Fruit fly (Drosophila melanogaster) whole organism, embryonic: Measurements from ENCODE around the gene BtbVII.

ENCODE experiments used
- Blimp-1 ChIP-seq: fragments of 200-800 bp; sonication (Bioruptor generic); optimal IDR thresholded peaks from 3 replicates; lab custom pipeline; 2018; ENCODE audit warnings: missing biosample characterization, missing genetic modification characterization, mild to moderate bottlenecking, moderate library complexity, missing genetic modification reagents
- CG10565 ChIP-seq: fragments of 200-800 bp; sonication (Bioruptor generic); optimal IDR thresholded peaks from 3 replicates; lab custom pipeline; 2016; ENCODE audit warnings: missing biosample characterization, mild to moderate bottlenecking, missing genetic modification characterization
- CG11093 ChIP-seq: fragments of 200-800 bp; sonication (Bioruptor generic); IDR thresholded peaks from 3 replicates; pipeline ENCODE4 v1.3.6; 2022; ENCODE audit warnings: missing biosample characterization, missing genetic modification characterization
- CG11723 ChIP-seq: fragments of 200-800 bp; sonication (Bioruptor generic); optimal IDR thresholded peaks from 2 replicates; lab custom pipeline; 2017; ENCODE audit warnings: missing biosample characterization, mild to moderate bottlenecking, missing genetic modification characterization
- CG1233 ChIP-seq: fragments of 200-800 bp; sonication (Bioruptor generic); optimal IDR thresholded peaks from 4 replicates; lab custom pipeline; 2018; ENCODE audit warnings: missing biosample characterization, mild to moderate bottlenecking, missing genetic modification characterization
- CG14667 ChIP-seq: fragments of 200-800 bp; sonication (Bioruptor generic); IDR thresholded peaks from 2 replicates; pipeline ENCODE4 v1.3.6; 2022; ENCODE audit warnings: missing biosample characterization, missing genetic modification characterization
- CG16813 ChIP-seq: fragments of 200-800 bp; sonication (Bioruptor generic); IDR thresholded peaks from 3 replicates; pipeline ENCODE4 v1.3.6; 2022; ENCODE audit warnings: missing biosample characterization, missing genetic modification characterization; ENCODE audit not compliant: partially characterized antibody
- CG17361 ChIP-seq: fragments of 200-800 bp; sonication (Bioruptor generic); IDR thresholded peaks from 3 replicates; pipeline ENCODE4 v1.3.6; 2022; ENCODE audit warnings: missing biosample characterization, missing genetic modification characterization
- CG2120 ChIP-seq: fragments of 200-800 bp; sonication (Bioruptor generic); optimal IDR thresholded peaks from 3 replicates; lab custom pipeline; 2016; ENCODE audit warnings: missing biosample characterization, missing genetic modification characterization
- CG2678 ChIP-seq: fragments of 200-800 bp; sonication (Bioruptor generic); optimal IDR thresholded peaks from 3 replicates; lab custom pipeline; 2019; ENCODE audit warnings: missing biosample characterization, mild to moderate bottlenecking, missing genetic modification characterization, moderate library complexity
- CG2712 ChIP-seq: fragments of 200-800 bp; optimal IDR thresholded peaks from 3 replicates; lab custom pipeline; 2019; ENCODE audit warnings: missing biosample characterization, mild to moderate bottlenecking, missing genetic modification characterization, moderate library complexity
- CG32532 ChIP-seq: fragments of 200-800 bp; sonication (Bioruptor generic); IDR thresholded peaks from 2 replicates; pipeline ENCODE4 v1.3.6; 2022; ENCODE audit warnings: missing biosample characterization, missing genetic modification characterization
- CG33213 ChIP-seq: fragments of 200-800 bp; sonication (Bioruptor generic); optimal IDR thresholded peaks from 3 replicates; lab custom pipeline; 2016; ENCODE audit warnings: missing biosample characterization, missing genetic modification characterization
- CG9215 ChIP-seq: fragments of 200-800 bp; sonication (Bioruptor generic); IDR thresholded peaks from 2 replicates; pipeline ENCODE4 v1.3.6; 2022; ENCODE audit warnings: missing biosample characterization, missing genetic modification characterization
- Dip3 ChIP-seq: fragments of 200-800 bp; sonication (Bioruptor generic); optimal IDR thresholded peaks from 3 replicates; lab custom pipeline; 2016; ENCODE audit warnings: missing biosample characterization, missing genetic modification characterization
- Drgx ChIP-seq: fragments of 200-800 bp; sonication (Bioruptor generic); IDR thresholded peaks from 2 replicates; pipeline ENCODE4 v1.3.6; 2022; ENCODE audit warnings: missing biosample characterization, missing genetic modification characterization
- Ets65A ChIP-seq: fragments of 200-800 bp; sonication (Bioruptor generic); peaks from one replicate; lab custom pipeline; 2016; ENCODE audit warnings: missing biosample characterization, missing genetic modification characterization
- Rfx ChIP-seq: fragments of 200-800 bp; sonication (Bioruptor generic); IDR thresholded peaks from 2 replicates; pipeline ENCODE4 v1.3.6; 2022; ENCODE audit warnings: missing biosample characterization, missing genetic modification characterization
- Scr ChIP-seq: fragments of 200-800 bp; sonication (Bioruptor generic); IDR thresholded peaks from 2 replicates; pipeline ENCODE4 v1.3.6; 2022; ENCODE audit warnings: missing biosample characterization, missing genetic modification characterization; ENCODE audit not compliant: partially characterized antibody
- Sox100B ChIP-seq: fragments of 200-800 bp; sonication (Bioruptor generic); optimal IDR thresholded peaks from 3 replicates; lab custom pipeline; 2018; ENCODE audit warnings: missing biosample characterization, mild to moderate bottlenecking, missing genetic modification characterization
- ab ChIP-seq: fragments of 200-800 bp; sonication (Bioruptor generic); optimal IDR thresholded peaks from 2 replicates; lab custom pipeline; 2016; ENCODE audit warnings: missing biosample characterization, missing genetic modification characterization
- bsh ChIP-seq, 2 experiments: fragments of 200-800 bp; sonication (Bioruptor generic); optimal IDR thresholded peaks; 2 replicates each; lab custom pipeline; 2017 to 2018; ENCODE audit warnings: mild to moderate bottlenecking in 2 of 2, missing biosample characterization in 2 of 2, missing genetic modification characterization in 2 of 2, moderate library complexity in 1 of 2
- crc ChIP-seq: fragments of 200-800 bp; sonication (Bioruptor generic); optimal IDR thresholded peaks from 2 replicates; lab custom pipeline; 2016; ENCODE audit warnings: missing biosample characterization, missing genetic modification characterization
- dmrt99B ChIP-seq: fragments of 200-800 bp; sonication (Bioruptor generic); optimal IDR thresholded peaks from 2 replicates; lab custom pipeline; 2018; ENCODE audit warnings: missing biosample characterization, mild to moderate bottlenecking, missing genetic modification characterization, moderate library complexity
- ems ChIP-seq: fragments of 200-800 bp; sonication (Bioruptor generic); optimal IDR thresholded peaks from 3 replicates; lab custom pipeline; 2016; ENCODE audit warnings: missing biosample characterization, missing genetic modification characterization
- eyg ChIP-seq: fragments of 200-800 bp; sonication (Bioruptor generic); optimal IDR thresholded peaks from 3 replicates; lab custom pipeline; 2016; ENCODE audit warnings: missing biosample characterization, missing genetic modification characterization
- gem ChIP-seq: fragments of 200-800 bp; sonication (Bioruptor generic); optimal IDR thresholded peaks from 2 replicates; lab custom pipeline; 2019; ENCODE audit warnings: missing biosample characterization, mild to moderate bottlenecking, missing genetic modification characterization, moderate library complexity
- grau ChIP-seq: fragments of 200-800 bp; optimal IDR thresholded peaks from 3 replicates; lab custom pipeline; 2019; ENCODE audit warnings: missing biosample characterization, mild to moderate bottlenecking, missing genetic modification characterization, moderate library complexity
- ken ChIP-seq: fragments of 200-800 bp; sonication (Bioruptor generic); IDR thresholded peaks from 3 replicates; pipeline ENCODE4 v1.3.6; 2022; ENCODE audit warnings: missing biosample characterization, missing genetic modification characterization
- lilli ChIP-seq: fragments of 200-800 bp; sonication (Bioruptor generic); optimal IDR thresholded peaks from 3 replicates; lab custom pipeline; 2016; ENCODE audit warnings: missing biosample characterization, missing genetic modification characterization
- pros ChIP-seq: fragments of 200-800 bp; sonication (Bioruptor generic); optimal IDR thresholded peaks from 3 replicates; lab custom pipeline; 2019; ENCODE audit warnings: missing biosample characterization, mild to moderate bottlenecking, missing genetic modification characterization, moderate library complexity
- row ChIP-seq: fragments of 200-800 bp; sonication (Bioruptor generic); IDR thresholded peaks from 3 replicates; pipeline ENCODE4 v1.3.6; 2022; ENCODE audit warnings: missing biosample characterization, missing genetic modification characterization
- sd ChIP-seq: fragments of 200-800 bp; sonication (Bioruptor generic); optimal IDR thresholded peaks from 3 replicates; lab custom pipeline; 2018; ENCODE audit warnings: missing biosample characterization, mild to moderate bottlenecking, missing genetic modification characterization, moderate library complexity
- sens ChIP-seq: fragments of 200-800 bp; sonication (Bioruptor generic); peaks from one replicate; lab custom pipeline; 2016; ENCODE audit warnings: missing biosample characterization, missing genetic modification characterization
- slbo ChIP-seq: fragments of 200-800 bp; sonication (Bioruptor generic); IDR thresholded peaks from 2 replicates; pipeline ENCODE4 v1.3.6; 2022; ENCODE audit warnings: missing biosample characterization, missing genetic modification characterization
- sqz ChIP-seq: fragments of 200-800 bp; sonication (Bioruptor generic); optimal IDR thresholded peaks from 3 replicates; lab custom pipeline; 2018; ENCODE audit warnings: missing biosample characterization, mild to moderate bottlenecking, missing genetic modification characterization
- vvl ChIP-seq: fragments of 200-800 bp; sonication (Bioruptor generic); IDR thresholded peaks from 2 replicates; pipeline ENCODE4 v1.3.6; 2022; ENCODE audit warnings: missing biosample characterization, missing genetic modification characterization

Gene BtbVII

dm6 chr3L:3102506-3103023 is 45.9 kb upstream of the BtbVII start (continued):
- TF ChIP-seq vvl (GFP tag; lab: Robert Waterston, UW) (peak; percentile 17; the same call in 1 of the 2 replicates), ab (GFP tag; lab: Kevin White, UChicago) (no peak), ken (GFP tag; lab: Robert Waterston, UW) (0 out of 3 replicates have a peak, but pooled peaks have one; percentile 17), pros (peak; percentile 70), Scr (GFP tag; lab: Robert Waterston, UW) (no peak), CG17361 (GFP tag; lab: Robert Waterston, UW) (no peak), sd (tag; lab: Kevin White, UChicago) (peak; percentile 18), crc (GFP tag; lab: Kevin White, UChicago) (no peak), CG11723 (GFP tag; lab: Kevin White, UChicago) (no peak)
- TF ChIP-seq, all 482 proteins: peak for 14

DNA sequence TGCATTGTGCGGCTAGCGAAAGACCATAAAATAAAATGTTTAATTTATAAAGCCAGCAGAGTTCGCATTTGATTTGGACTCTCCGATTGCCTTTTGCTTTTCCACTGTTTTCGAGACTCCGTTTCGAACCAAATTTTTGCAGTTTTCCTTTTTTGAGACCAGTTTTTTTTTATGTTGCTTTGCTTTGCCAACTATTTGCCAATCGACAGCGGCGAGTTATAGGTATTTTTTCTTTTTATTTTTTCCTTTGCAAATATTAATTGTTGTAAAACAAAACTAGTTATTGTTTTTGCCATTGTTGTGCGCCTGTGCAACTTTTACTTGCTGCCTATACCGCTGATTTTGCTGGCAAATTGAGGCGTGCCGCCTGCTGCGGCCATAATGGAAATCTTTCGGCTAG is 42.9 kb upstream of the BtbVII start:
- TF ChIP-seq CG33213 (GFP tag; lab: Kevin White, UChicago) (no peak), Ets65A (peak; percentile 51)

- TF ChIP-seq CG9215 (GFP tag; lab: Robert Waterston, UW), result peak; percentile 28; the same call in 1 of the 2 replicates
- no peak for TF ChIP-seq CG10565 (GFP tag; lab: Kevin White, UChicago)
- peak; percentile 36 for TF ChIP-seq sens (GFP tag; lab: Kevin White, UChicago)
- 0 out of 2 replicates have a peak, but pooled peaks have one; percentile 4 for TF ChIP-seq CG14667 (GFP tag; lab: Robert Waterston, UW)
- peak; percentile 8 for TF ChIP-seq CG2120 (GFP tag; lab: Kevin White, UChicago)
- TF ChIP-seq CG2712 (tag; lab: Kevin White, UChicago), result peak; percentile 8
- TF ChIP-seq dmrt99B (tag; lab: Kevin White, UChicago), result no peak
- TF ChIP-seq CG2678 (tag; lab: Kevin White, UChicago), result peak; percentile 16
- TF ChIP-seq Sox100B, result no peak
- peak; percentile 5 for TF ChIP-seq lilli (GFP tag; lab: Kevin White, UChicago)
- no peak for TF ChIP-seq eyg
- TF ChIP-seq sqz (GFP tag; lab: Kevin White, UChicago), result peak; percentile 36
- TF ChIP-seq CG11093 (GFP tag; lab: Robert Waterston, UW), result no peak
- peak in 1 of 2 experiments; percentile 41 for TF ChIP-seq bsh (GFP tag; optimal IDR thresholded peaks at IDR 0.05; lab: Kevin White, UChicago)
- TF ChIP-seq Drgx (GFP tag; lab: Robert Waterston, UW), result peak; percentile 45; the same call in 1 of the 2 replicates
- peak; percentile 38 for TF ChIP-seq gem
- TF ChIP-seq CG1233 (GFP tag; lab: Kevin White, UChicago), result no peak
- peak; percentile 13; the same call in 1 of the 2 replicates for TF ChIP-seq Rfx (GFP tag; lab: Robert Waterston, UW)
- peak; percentile 13 for TF ChIP-seq grau (tag; lab: Kevin White, UChicago)
- no peak for TF ChIP-seq ems (GFP tag; lab: Kevin White, UChicago)
- TF ChIP-seq Dip3 (GFP tag; lab: Kevin White, UChicago), result no peak
- no peak for TF ChIP-seq CG16813
- TF ChIP-seq Blimp-1, result peak; percentile 10
- peak; percentile 27 for TF ChIP-seq slbo (GFP tag; lab: Robert Waterston, UW)
- TF ChIP-seq row (GFP tag; lab: Robert Waterston, UW), result peak; percentile 28; the same call in 2 of the 3 replicates
- 0 out of 2 replicates have a peak, but pooled peaks have one; percentile 33 for TF ChIP-seq CG32532 (GFP tag; lab: Robert Waterston, UW)
- TF ChIP-seq, all 482 proteins: peak for 17
Measured at dm6 chr3L:3106146-3106545, 42.3 kb upstream of the BtbVII start.
